Worm (Caenorhabditis elegans) whole organism, mixed stage, embryonic: ENCODE data around the gene ZK84.2.

Source experiments
- elt-1 ChIP-seq: sonication (generic microtip); optimal IDR thresholded peaks from 2 replicates; lab custom pipeline; 2017; ENCODE audit warnings: missing genetic modification characterization, mild to moderate bottlenecking, missing compliant biosample characterization, antibody characterized with exemption, moderate library complexity, borderline replicate concordance; ENCODE audit not compliant: insufficient read depth
- lin-13 ChIP-seq: fragments of 150-350 bp; optimal IDR thresholded peaks from 2 replicates; lab custom pipeline; 2014; ENCODE audit warnings: missing biosample characterization, missing genetic modification characterization
- mep-1 ChIP-seq: fragments of 150-350 bp; optimal IDR thresholded peaks from 2 replicates; lab custom pipeline; 2017; ENCODE audit warnings: missing biosample characterization, missing genetic modification reagents, missing genetic modification characterization, inconsistent platforms
- nhr-12 ChIP-seq: fragments of 150-350 bp; optimal IDR thresholded peaks from 2 replicates; lab custom pipeline; 2014; ENCODE audit warnings: missing biosample characterization, missing genetic modification characterization
- nhr-237 ChIP-seq: fragments of 150-350 bp; optimal IDR thresholded peaks from 2 replicates; lab custom pipeline; 2014; ENCODE audit warnings: missing biosample characterization, missing genetic modification characterization
- sptf-1 ChIP-seq: sonication (generic microtip); optimal IDR thresholded peaks from 2 replicates; lab custom pipeline; 2017; ENCODE audit warnings: mild to moderate bottlenecking, missing genetic modification characterization, moderate library complexity, missing compliant biosample characterization
- zip-8 ChIP-seq: fragments of 150-350 bp; optimal IDR thresholded peaks from 2 replicates; lab custom pipeline; 2014; ENCODE audit warnings: missing biosample characterization, missing genetic modification characterization

- TF ChIP-seq lin-13 (tag; lab: Kevin White, UChicago) (no peak), mep-1 (tag; lab: Kevin White, UChicago) (no peak), nhr-12 (no peak), nhr-237 (tag; lab: Kevin White, UChicago) (no peak), elt-1 (tag; lab: Kevin White, UChicago) (no peak), zip-8 (tag; lab: Kevin White, UChicago) (no peak), sptf-1 (tag; lab: Kevin White, UChicago) (no peak)
These were observed 44.9 kb upstream of the ZK84.2 start, which contains the start of gene B0034.4 for ce11 chrII:5969303-5969702.
